Worm (Caenorhabditis elegans): ENCODE measurements around the gene rcq-5.

Gene rcq-5

ce11 chrIII:4004064-4004580 is 53.7 kb downstream of the rcq-5 start, which contains the start of gene tif-1A:
Gene tif-1A, minus strand, starts transcription at chrIII:4004114.
- no peak for TF ChIP-seq akir-1 (GFP tag; optimal IDR thresholded peaks at IDR 0.05)
- no peak; the same call in 1 of the 2 replicates for TF ChIP-seq ekl-4 (GFP tag; IDR thresholded peaks at IDR 0.05)
- TF ChIP-seq tbp1 (GFP tag; optimal IDR thresholded peaks at IDR 0.05), result peak; percentile 62
- peak; percentile 35 for TF ChIP-seq F49E8.2 (tag; optimal IDR thresholded peaks at IDR 0.05; ENCODE audit: insufficient read depth)
- TF ChIP-seq madf-10 (tag; optimal IDR thresholded peaks at IDR 0.05), result peak; percentile 49
- TF ChIP-seq snpc-4 (GFP tag; optimal IDR thresholded peaks at IDR 0.05), result peak; percentile 12
- peak; percentile 58 to 72 (median 64) for TF ChIP-seq snpc-4 (tag; optimal IDR thresholded peaks at IDR 0.05)
- peak; percentile 87 for TF ChIP-seq nhr-80 (tag; optimal IDR thresholded peaks at IDR 0.05)
- TF ChIP-seq lsl-1 (GFP tag; optimal IDR thresholded peaks at IDR 0.05), result peak; percentile 72
- TF ChIP-seq snpc-1.3 (tag; optimal IDR thresholded peaks at IDR 0.05; ENCODE audit: insufficient read depth), result no peak
- TF ChIP-seq lin-40 (tag; optimal IDR thresholded peaks at IDR 0.05), result peak; percentile 78
- peak; percentile 25 for TF ChIP-seq ztf-26 (tag; optimal IDR thresholded peaks at IDR 0.05)
- TF ChIP-seq ZK185.1 (tag; optimal IDR thresholded peaks at IDR 0.05; ENCODE audit: poor library complexity, severe bottlenecking), result peak; percentile 66
- peak; percentile 56 for TF ChIP-seq pha-4 (tag; optimal IDR thresholded peaks at IDR 0.05)
- no peak for TF ChIP-seq sptf-2 (GFP tag; optimal IDR thresholded peaks at IDR 0.05)
- TF ChIP-seq Y53G8AR.9 (GFP tag; conservative IDR thresholded peaks at IDR 0.05), result peak; percentile 89
- TF ChIP-seq mxl-1 (tag; optimal IDR thresholded peaks at IDR 0.05), result no peak
- TF ChIP-seq chd-7 (tag; optimal IDR thresholded peaks at IDR 0.05), result peak; percentile 14
- peak; percentile 32 for TF ChIP-seq atf-7 (tag; optimal IDR thresholded peaks at IDR 0.05)
- TF ChIP-seq snpc-3.4 (tag; optimal IDR thresholded peaks at IDR 0.05), result peak; percentile 79
- no peak for TF ChIP-seq B0261.1 (tag; optimal IDR thresholded peaks at IDR 0.05)
- TF ChIP-seq hmg-1.2 (GFP tag; IDR thresholded peaks at IDR 0.05), result peak; percentile 51; the same call in 1 of the 2 replicates
- TF ChIP-seq rcor-1 (GFP tag; IDR thresholded peaks at IDR 0.05), result peak; percentile 52; the same call in 1 of the 2 replicates
- no peak for TF ChIP-seq ztf-22 (GFP tag; optimal IDR thresholded peaks at IDR 0.05)
- peak; percentile 43 for TF ChIP-seq him-1 (tag; optimal IDR thresholded peaks at IDR 0.05)
- TF ChIP-seq pbrm-1 (GFP tag; IDR thresholded peaks at IDR 0.05), result peak; percentile 82
- no peak for TF ChIP-seq B0019.2 (GFP tag; conservative IDR thresholded peaks at IDR 0.05)
- TF ChIP-seq D2030.7 (GFP tag; IDR thresholded peaks at IDR 0.05), result peak; percentile 65
- peak; percentile 50 for TF ChIP-seq nhr-90 (tag; optimal IDR thresholded peaks at IDR 0.05)
- no peak for TF ChIP-seq lsy-27 (tag; optimal IDR thresholded peaks at IDR 0.05; ENCODE audit: borderline replicate concordance, insufficient read depth)
- peak; percentile 48; the same call in 1 of the 2 replicates for TF ChIP-seq madf-8 (GFP tag; conservative IDR thresholded peaks at IDR 0.05)
- peak; percentile 88 for TF ChIP-seq attf-5 (GFP tag; optimal IDR thresholded peaks at IDR 0.05)
- no peak; the same call in 1 of the 2 replicates for TF ChIP-seq cebp-1 (GFP tag; IDR thresholded peaks at IDR 0.05)
- peak; percentile 92 for TF ChIP-seq cebp-1 (tag; optimal IDR thresholded peaks at IDR 0.05)
- TF ChIP-seq hmg-20 (GFP tag; IDR thresholded peaks at IDR 0.05), result peak; percentile 54; the same call in 1 of the 2 replicates
- peak; percentile 91 for TF ChIP-seq dox-1 (GFP tag; IDR thresholded peaks at IDR 0.05)
- TF ChIP-seq tlf-1 (GFP tag; optimal IDR thresholded peaks at IDR 0.05), result peak; percentile 63
- TF ChIP-seq unc-62 (GFP tag; optimal IDR thresholded peaks at IDR 0.05), result peak; percentile 4
- TF ChIP-seq nfyb-1 (GFP tag; IDR thresholded peaks at IDR 0.05), result peak; percentile 85
- peak; percentile 28 for TF ChIP-seq efl-1 (GFP tag; optimal IDR thresholded peaks at IDR 0.05)
- TF ChIP-seq B0035.1 (tag; optimal IDR thresholded peaks at IDR 0.05), result no peak
- peak; percentile 70 for TF ChIP-seq repo-1 (tag; optimal IDR thresholded peaks at IDR 0.05)
- peak; percentile 26 for TF ChIP-seq K12H6.12 (tag; optimal IDR thresholded peaks at IDR 0.05)
- peak; percentile 77 for TF ChIP-seq madf-6 (GFP tag; IDR thresholded peaks at IDR 0.05)
- TF ChIP-seq ztf-28 (GFP tag; IDR thresholded peaks at IDR 0.05), result no peak
- peak in 1 of 3 experiments; percentile 81 for TF ChIP-seq lin-35 (GFP tag; optimal IDR thresholded peaks at IDR 0.05)
- peak; percentile 66; the same call in 1 of the 2 replicates for TF ChIP-seq lir-1 (GFP tag; conservative IDR thresholded peaks at IDR 0.05)
